Fruit fly (Drosophila melanogaster): Measurements from ENCODE around the gene CG42399.

CG42399 gene

DNA sequence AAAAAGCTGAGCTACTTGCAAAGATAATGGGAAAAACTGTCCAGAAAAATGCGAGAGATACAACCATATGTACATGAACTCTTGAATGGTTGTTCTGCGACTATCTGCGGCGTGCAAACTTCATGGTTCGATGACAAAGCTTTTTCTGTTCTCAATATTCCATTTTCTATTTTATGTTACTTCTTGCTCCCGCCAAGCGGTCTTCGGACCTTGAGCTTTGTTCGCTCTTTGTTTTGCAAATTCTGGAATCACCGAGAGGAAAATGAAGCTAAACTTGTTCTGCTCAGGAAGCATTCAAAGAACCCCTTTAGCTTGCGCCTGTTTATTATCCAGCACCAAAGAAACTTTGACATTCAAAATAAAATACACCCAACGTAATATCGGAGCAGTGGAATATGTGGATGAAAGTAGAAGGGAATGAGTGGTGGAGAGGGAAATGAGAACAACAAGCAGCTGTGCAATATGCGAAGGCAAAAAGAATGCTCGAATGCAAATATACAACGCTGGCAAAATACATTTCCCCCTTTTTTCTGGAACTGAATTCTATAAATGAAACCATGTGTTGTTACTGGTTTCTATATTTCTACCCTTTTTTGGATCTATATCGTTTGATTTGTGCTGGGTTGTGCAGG lies 15.3 kb upstream of the CG42399 start (continued):
- TF ChIP-seq Ets96B (tag; optimal IDR thresholded peaks at IDR 0.05) (no peak), CG7368 (GFP tag; optimal IDR thresholded peaks at IDR 0.05) (no peak), Sox14 (GFP tag; optimal IDR thresholded peaks at IDR 0.05) (peak; percentile 32), dac (GFP tag; optimal IDR thresholded peaks at IDR 0.05) (no peak), CG31627 (GFP tag; optimal IDR thresholded peaks at IDR 0.05) (no peak), CG8119 (GFP tag; IDR thresholded peaks at IDR 0.05) (peak; percentile 35; the same call in 1 of the 3 replicates), Hr38 (GFP tag; optimal IDR thresholded peaks at IDR 0.05) (no peak), CG3032 (tag; optimal IDR thresholded peaks at IDR 0.05) (no peak), CG10669 (GFP tag; optimal IDR thresholded peaks at IDR 0.05) (peak; percentile 39), spab (GFP tag; optimal IDR thresholded peaks at IDR 0.05) (peak; percentile 46), Blimp-1 (GFP tag; optimal IDR thresholded peaks at IDR 0.05) (no peak), Hr4 (GFP tag; optimal IDR thresholded peaks at IDR 0.05) (no peak), Eip75B (GFP tag; optimal IDR thresholded peaks at IDR 0.05) (no peak), CG11294 (GFP tag; IDR thresholded peaks at IDR 0.05) (no peak), CG6276 (GFP tag; optimal IDR thresholded peaks at IDR 0.05) (peak; percentile 76), Eip93F (GFP tag; optimal IDR thresholded peaks at IDR 0.05) (no peak), CG8319 (GFP tag; optimal IDR thresholded peaks at IDR 0.05) (no peak), CG1621 (tag; optimal IDR thresholded peaks at IDR 0.05) (peak; percentile 12), Lpt (GFP tag; optimal IDR thresholded peaks at IDR 0.05) (no peak), fkh (GFP tag; optimal IDR thresholded peaks at IDR 0.05) (no peak), CG32006 (GFP tag; optimal IDR thresholded peaks at IDR 0.05) (no peak), CG15336 (GFP tag; IDR thresholded peaks at IDR 0.05) (no peak), CG10631 (GFP tag; optimal IDR thresholded peaks at IDR 0.05) (no peak), CG6792 (GFP tag; optimal IDR thresholded peaks at IDR 0.05) (no peak), fd59A (GFP tag; optimal IDR thresholded peaks at IDR 0.05) (no peak), CG11902 (GFP tag; optimal IDR thresholded peaks at IDR 0.05) (no peak)

DNA sequence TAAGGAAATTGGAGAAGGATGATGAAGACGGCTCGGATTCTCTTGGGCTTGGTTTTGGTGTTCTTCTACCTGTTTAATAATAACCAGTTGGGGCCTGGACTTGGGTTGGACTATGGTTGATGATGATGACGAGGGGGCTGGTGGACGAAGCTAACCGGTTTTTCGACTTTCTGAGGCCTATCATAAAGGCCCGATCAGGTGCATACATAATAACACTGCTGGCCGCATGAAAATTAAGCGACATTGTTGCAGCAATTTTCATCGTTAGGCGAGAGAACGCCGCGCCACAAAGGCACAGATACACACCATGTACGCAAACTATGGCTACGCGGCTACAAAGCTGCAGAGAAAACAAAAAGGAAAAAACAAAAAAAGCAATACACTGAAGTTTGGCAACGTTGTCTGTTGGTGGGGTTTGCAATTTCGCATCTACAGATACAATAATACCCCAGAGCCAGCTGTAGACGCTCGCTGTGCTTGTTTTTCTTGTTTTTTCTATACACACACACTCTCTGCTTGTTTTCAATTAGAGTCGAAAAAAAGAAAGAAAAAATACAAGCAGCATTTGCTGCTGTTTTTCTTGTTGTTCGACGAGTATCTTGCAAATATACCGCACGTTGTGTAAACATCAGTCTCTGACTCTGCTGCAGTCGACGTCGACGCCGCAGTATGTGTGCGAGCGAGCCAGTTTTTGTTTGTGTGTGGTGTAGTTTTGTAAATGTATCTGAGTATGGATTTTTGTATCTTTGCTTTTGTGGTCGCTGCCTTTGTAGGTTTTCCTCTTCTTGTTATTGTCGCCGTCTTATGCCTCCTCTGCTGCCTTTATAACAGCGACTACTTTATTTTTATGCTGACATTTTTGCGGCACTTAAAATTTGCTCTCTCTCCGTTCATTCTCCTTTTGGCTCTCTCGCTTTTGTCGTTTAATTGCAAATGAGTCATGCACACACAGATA lies 13.3 kb upstream of the CG42399 start:
- TF ChIP-seq svp (GFP tag) = peak; percentile 80
- TF ChIP-seq CG15336 (GFP tag; IDR thresholded peaks at IDR 0.05) = no peak
- peak; percentile 85 for TF ChIP-seq CG11762 (GFP tag; optimal IDR thresholded peaks at IDR 0.05; ENCODE audit: insufficient read depth)
- peak; percentile 99 for TF ChIP-seq CG16779 (tag; optimal IDR thresholded peaks at IDR 0.05)
- TF ChIP-seq CG8119 (GFP tag; IDR thresholded peaks at IDR 0.05) = no peak
- peak; percentile 100 for TF ChIP-seq dsx (GFP tag; optimal IDR thresholded peaks at IDR 0.05; ENCODE audit: poor library complexity, severe bottlenecking)
- TF ChIP-seq ss (GFP tag; optimal IDR thresholded peaks at IDR 0.05) = peak; percentile 98 to 99
- TF ChIP-seq fd59A (GFP tag; optimal IDR thresholded peaks at IDR 0.05) = peak; percentile 81
- TF ChIP-seq OdsH (GFP tag; optimal IDR thresholded peaks at IDR 0.05) = peak; percentile 85
- peak; percentile 75 for TF ChIP-seq CG10631 (GFP tag; optimal IDR thresholded peaks at IDR 0.05)
- peak; percentile 88 for TF ChIP-seq Hr38 (GFP tag; optimal IDR thresholded peaks at IDR 0.05)
- TF ChIP-seq CG32006 (GFP tag; optimal IDR thresholded peaks at IDR 0.05) = peak; percentile 94
- TF ChIP-seq esn (GFP tag; optimal IDR thresholded peaks at IDR 0.05) = peak; percentile 69
- peak; percentile 98 for TF ChIP-seq CG6808 (GFP tag; optimal IDR thresholded peaks at IDR 0.05)
- peak; percentile 99 for TF ChIP-seq Lpt (GFP tag; optimal IDR thresholded peaks at IDR 0.05)
- peak; percentile 85 for TF ChIP-seq CG34406 (GFP tag; optimal IDR thresholded peaks at IDR 0.05)
- peak; percentile 94 for TF ChIP-seq CG1621 (tag; optimal IDR thresholded peaks at IDR 0.05)
- TF ChIP-seq Sox15 (GFP tag; optimal IDR thresholded peaks at IDR 0.05) = no peak
- TF ChIP-seq CG31627 (GFP tag; optimal IDR thresholded peaks at IDR 0.05) = no peak
- peak; percentile 92 for TF ChIP-seq CG6854 (GFP tag; optimal IDR thresholded peaks at IDR 0.05)
- peak; percentile 84 for TF ChIP-seq Sox14 (GFP tag; optimal IDR thresholded peaks at IDR 0.05)
- TF ChIP-seq Smox (GFP tag; optimal IDR thresholded peaks at IDR 0.05) = peak; percentile 69
- peak; percentile 90 for TF ChIP-seq Eip75B (GFP tag; optimal IDR thresholded peaks at IDR 0.05)
- TF ChIP-seq vri (GFP tag; optimal IDR thresholded peaks at IDR 0.05) = peak; percentile 97
- peak; percentile 80 for TF ChIP-seq CG8632 (GFP tag; optimal IDR thresholded peaks at IDR 0.05)
- peak; percentile 88 for TF ChIP-seq Sox102F (GFP tag; optimal IDR thresholded peaks at IDR 0.05)
- TF ChIP-seq spab (GFP tag; optimal IDR thresholded peaks at IDR 0.05) = peak; percentile 95
- TF ChIP-seq CG11902 (GFP tag; optimal IDR thresholded peaks at IDR 0.05) = no peak
- TF ChIP-seq Hr4 (GFP tag; optimal IDR thresholded peaks at IDR 0.05) = peak; percentile 80
- TF ChIP-seq CG9139 (GFP tag; optimal IDR thresholded peaks at IDR 0.05) = peak; percentile 98
- TF ChIP-seq topi (GFP tag; optimal IDR thresholded peaks at IDR 0.05) = peak; percentile 62
- TF ChIP-seq eg (GFP tag; IDR thresholded peaks at IDR 0.05) = no peak
- TF ChIP-seq CG6792 (GFP tag; optimal IDR thresholded peaks at IDR 0.05) = peak; percentile 82
